Fruit fly (Drosophila melanogaster) Kc167 (cell line): ENCODE data around the gene CG31522.
A peak's percentile ranks its signal among the peaks of the same experiment; 100 is the strongest.

Experiments
- Myc ChIP-seq: fragments of >200 bp; optimal IDR thresholded peaks from 2 replicates; lab custom pipeline; 2017; ENCODE audit warnings: missing external identifiers
- Sin3A ChIP-seq: fragments of >200 bp; optimal IDR thresholded peaks from 2 replicates; lab custom pipeline; 2018; ENCODE audit warnings: missing external identifiers
- h ChIP-seq: fragments of >200 bp; optimal IDR thresholded peaks from 3 replicates; lab custom pipeline; 2018; ENCODE audit warnings: missing external identifiers
- insv ChIP-seq: fragments of >200 bp; optimal IDR thresholded peaks from 3 replicates; lab custom pipeline; 2018; ENCODE audit warnings: missing external identifiers
- psq ChIP-seq: fragments of >200 bp; optimal IDR thresholded peaks from 2 replicates; lab custom pipeline; 2017; ENCODE audit warnings: missing external identifiers
- ttk ChIP-seq: sonication (Bioruptor generic); optimal IDR thresholded peaks from 2 replicates; lab custom pipeline; 2017; ENCODE audit warnings: missing external identifiers

CG31522 gene

DNA sequence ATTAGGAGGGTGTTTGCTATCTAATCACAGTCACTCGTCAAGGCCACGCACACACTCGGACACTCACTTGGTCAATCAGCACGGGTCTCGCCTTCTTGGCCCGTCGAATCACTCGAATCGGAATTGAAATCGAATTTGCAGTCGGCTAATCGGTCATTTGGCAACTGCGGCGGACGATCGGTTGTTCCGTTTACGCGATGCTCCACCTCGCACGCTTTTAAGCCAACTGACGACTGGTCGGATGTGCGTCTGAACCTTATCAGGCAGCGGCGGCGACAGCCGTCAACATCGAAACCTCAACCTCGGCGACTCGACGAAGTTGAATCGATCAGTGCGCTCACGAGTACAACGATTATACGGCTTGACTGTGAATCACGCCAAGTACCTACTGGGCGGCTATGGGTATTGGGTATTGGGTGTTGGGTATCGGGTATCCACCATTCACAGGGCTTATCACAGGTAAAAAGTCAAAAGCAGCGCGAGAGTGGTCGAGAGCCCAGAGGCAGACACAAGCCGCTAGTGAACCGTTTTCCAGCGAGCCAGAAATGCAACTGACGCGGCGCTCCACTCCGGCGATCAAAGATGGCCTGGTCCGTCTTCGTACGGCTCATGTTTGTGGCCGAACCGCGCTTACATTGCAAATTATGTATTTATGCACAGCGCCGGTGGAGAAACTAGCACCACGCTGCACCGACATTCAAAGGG lies 8.5 kb upstream of the CG31522 start:
- no peak for TF ChIP-seq ttk (lab: Kevin White, UChicago)

DNA sequence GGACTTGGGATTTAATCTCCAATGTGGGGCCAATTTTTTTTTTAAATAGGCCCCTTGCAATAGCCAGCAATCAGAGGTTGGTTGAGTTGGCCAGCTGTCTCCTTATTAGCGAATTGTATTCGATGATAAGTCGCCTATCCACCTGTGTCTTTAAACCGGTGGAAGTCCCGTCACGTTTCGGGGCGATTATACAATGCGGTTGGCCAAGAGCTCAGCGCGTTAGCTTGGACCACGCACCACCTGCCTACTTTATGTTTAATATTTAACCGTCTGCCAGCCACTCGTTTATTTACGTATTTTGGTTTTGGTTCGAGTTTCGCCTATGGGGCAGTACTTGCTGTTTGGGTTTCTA lies 8.0 kb upstream of the CG31522 start:
- TF ChIP-seq Myc (lab: Kevin White, UChicago) (no peak), Sin3A (lab: Kevin White, UChicago) (no peak), psq (lab: Kevin White, UChicago) (no peak), ttk (lab: Kevin White, UChicago) (no peak), insv (lab: Kevin White, UChicago) (no peak), h (lab: Kevin White, UChicago) (no peak)

DNA sequence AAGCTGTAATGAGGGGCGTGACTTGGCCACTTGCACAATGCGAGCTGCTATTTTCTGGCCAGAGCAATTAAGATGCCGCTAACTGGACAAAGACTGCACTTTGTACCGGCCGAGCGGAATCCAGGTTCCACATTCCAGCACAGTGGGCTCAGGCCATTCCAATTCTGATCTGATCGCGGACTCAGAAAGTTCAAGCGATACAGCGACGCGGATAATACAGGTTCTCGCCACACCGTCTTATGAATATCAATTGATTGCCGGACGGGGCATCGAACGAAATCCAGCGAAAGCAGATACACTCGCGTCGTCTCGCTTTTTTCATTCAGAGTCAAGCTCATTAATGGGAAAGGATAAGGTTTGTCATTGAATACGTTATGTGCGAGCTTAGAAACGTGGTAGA lies 6.2 kb upstream of the CG31522 start:
- TF ChIP-seq Sin3A (lab: Kevin White, UChicago): no peak
- no peak for TF ChIP-seq Myc (lab: Kevin White, UChicago)
- no peak for TF ChIP-seq insv (lab: Kevin White, UChicago)
- no peak for TF ChIP-seq h (lab: Kevin White, UChicago)
- TF ChIP-seq ttk (lab: Kevin White, UChicago): no peak
- TF ChIP-seq psq (lab: Kevin White, UChicago): no peak

DNA sequence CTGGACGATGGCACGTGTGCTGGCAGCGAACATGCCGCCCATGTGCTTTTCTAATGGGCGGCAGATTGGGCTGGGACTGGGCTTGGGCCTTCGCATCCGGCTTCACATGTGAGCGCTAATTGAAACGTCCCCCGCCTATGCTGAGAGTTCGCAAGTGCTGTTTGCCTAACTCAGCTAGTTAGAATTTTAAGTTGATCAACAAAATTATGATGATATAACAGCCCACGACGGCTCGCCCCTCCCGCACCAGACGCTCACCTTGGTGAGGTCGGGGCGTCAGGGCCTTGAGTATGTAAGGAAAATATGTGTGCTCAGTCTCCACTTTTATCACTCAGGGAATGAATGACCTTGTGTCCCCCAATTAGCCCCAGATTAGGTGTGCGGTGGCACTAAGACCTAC lies 4.2 kb upstream of the CG31522 start:
- TF ChIP-seq Myc (lab: Kevin White, UChicago): no peak
- no peak for TF ChIP-seq psq (lab: Kevin White, UChicago)
- TF ChIP-seq insv (lab: Kevin White, UChicago): no peak
- no peak for TF ChIP-seq h (lab: Kevin White, UChicago)
- TF ChIP-seq ttk (lab: Kevin White, UChicago): no peak
- TF ChIP-seq Sin3A (lab: Kevin White, UChicago): no peak

dm6 chr3R:4458272-4458671 lies 4.4 kb downstream of the CG31522 start:
- TF ChIP-seq Myc (lab: Kevin White, UChicago): no peak
- TF ChIP-seq Sin3A (lab: Kevin White, UChicago): no peak
- no peak for TF ChIP-seq psq (lab: Kevin White, UChicago)

dm6 chr3R:4457625-4458024 lies 5.1 kb downstream of the CG31522 start:
- no peak for TF ChIP-seq insv (lab: Kevin White, UChicago)
- TF ChIP-seq h (lab: Kevin White, UChicago): no peak
- no peak for TF ChIP-seq psq (lab: Kevin White, UChicago)
- no peak for TF ChIP-seq ttk (lab: Kevin White, UChicago)
- no peak for TF ChIP-seq Sin3A (lab: Kevin White, UChicago)
- TF ChIP-seq Myc (lab: Kevin White, UChicago): no peak

DNA sequence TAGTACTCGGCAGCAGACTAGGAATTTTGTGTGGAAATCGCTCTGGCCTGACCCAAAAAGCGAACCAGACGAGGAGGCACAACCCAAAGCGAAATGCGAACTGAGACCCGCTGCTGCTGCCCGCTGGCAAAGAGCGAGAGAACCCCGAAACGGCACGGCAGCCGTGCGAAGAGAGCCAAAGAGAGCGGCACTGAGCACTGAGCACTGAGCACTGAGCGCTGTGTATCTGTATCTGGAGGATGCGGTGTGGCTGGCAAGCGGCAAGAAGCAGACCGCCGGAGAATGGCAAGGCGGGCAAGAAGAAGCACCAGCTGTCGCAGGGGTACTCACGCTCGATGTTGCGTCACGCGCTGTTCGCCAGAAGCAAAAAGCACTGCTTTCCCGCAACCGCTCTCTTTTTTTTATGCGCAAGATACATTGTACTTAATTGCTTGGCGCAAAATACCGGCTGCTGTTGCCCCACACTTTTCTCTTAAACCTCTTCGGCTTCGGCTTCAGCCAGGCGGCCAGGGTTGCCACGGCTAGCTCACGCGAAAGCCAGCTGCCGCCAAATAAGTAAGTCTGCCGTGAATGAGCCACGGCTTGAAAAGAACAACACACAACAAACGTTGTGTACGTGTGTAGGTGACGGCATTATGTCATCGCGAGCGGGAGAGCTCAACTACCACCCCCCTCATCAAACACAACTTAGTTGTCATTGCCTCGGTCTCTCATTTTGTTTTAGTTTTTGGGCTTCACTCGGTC lies 9.3 kb downstream of the CG31522 start:
- TF ChIP-seq psq (lab: Kevin White, UChicago): no peak
- TF ChIP-seq insv (lab: Kevin White, UChicago): peak; percentile 10
- TF ChIP-seq h (lab: Kevin White, UChicago): peak; percentile 54

- TF ChIP-seq insv (lab: Kevin White, UChicago) (no peak), h (lab: Kevin White, UChicago) (no peak), Myc (lab: Kevin White, UChicago) (no peak), psq (lab: Kevin White, UChicago) (no peak), ttk (lab: Kevin White, UChicago) (no peak), Sin3A (lab: Kevin White, UChicago) (no peak)
Observed at dm6 chr3R:4452345-4453044, 10.2 kb downstream of the CG31522 start.

DNA sequence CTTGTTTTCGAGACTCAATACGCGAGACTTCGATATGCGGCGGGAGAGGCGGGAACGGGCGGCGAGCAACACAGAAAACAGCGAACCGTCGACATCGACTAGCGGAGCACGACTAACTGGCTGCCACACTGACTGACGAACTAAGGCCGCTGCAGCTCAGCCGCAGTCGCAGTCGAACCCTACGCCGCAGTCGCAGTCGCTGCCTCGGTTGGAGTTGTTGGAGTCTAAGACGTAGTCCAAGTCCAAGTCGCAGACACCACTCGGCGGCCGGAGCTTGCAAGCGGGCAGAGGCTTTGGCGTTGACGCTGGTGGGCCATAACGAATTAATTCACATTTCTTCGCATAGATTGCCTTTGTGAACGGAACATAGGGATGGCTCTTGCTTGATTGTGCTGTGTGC lies 12.0 kb downstream of the CG31522 start:
- TF ChIP-seq h (lab: Kevin White, UChicago) (no peak), ttk (lab: Kevin White, UChicago) (no peak), insv (lab: Kevin White, UChicago) (no peak), Myc (lab: Kevin White, UChicago) (no peak), Sin3A (lab: Kevin White, UChicago) (no peak), psq (lab: Kevin White, UChicago) (no peak)

DNA sequence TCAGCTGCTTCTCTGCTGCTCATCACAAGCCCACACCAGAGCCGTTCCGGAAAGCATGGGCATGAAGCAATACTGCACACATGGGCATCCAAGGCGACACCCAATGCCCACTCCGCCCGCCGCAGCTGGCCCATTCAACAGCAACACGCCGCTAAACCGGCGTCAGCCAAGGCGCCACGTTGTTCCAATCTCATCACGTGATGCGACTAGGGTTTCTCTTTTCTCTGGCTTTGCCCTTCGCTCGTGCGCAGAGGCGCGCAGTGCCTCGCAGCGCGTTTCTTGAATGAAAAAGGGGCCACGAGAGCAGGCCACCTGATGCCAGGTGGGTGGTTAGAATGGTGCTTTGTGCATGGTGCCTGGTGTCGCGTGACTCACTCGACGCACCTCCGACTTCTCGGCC lies 13.4 kb downstream of the CG31522 start:
- TF ChIP-seq h (lab: Kevin White, UChicago) (no peak), ttk (lab: Kevin White, UChicago) (no peak), Sin3A (lab: Kevin White, UChicago) (no peak), insv (lab: Kevin White, UChicago) (no peak), Myc (lab: Kevin White, UChicago) (no peak), psq (lab: Kevin White, UChicago) (no peak)

dm6 chr3R:4446455-4447224 lies 16.0 kb downstream of the CG31522 start:
- TF ChIP-seq insv (lab: Kevin White, UChicago) (no peak), Sin3A (lab: Kevin White, UChicago) (no peak), Myc (lab: Kevin White, UChicago) (no peak), h (lab: Kevin White, UChicago) (no peak), psq (lab: Kevin White, UChicago) (no peak), ttk (lab: Kevin White, UChicago) (no peak)
